Fruit fly (Drosophila melanogaster) whole organism, embryonic: Measurements from ENCODE around the gene wapl.

ENCODE experiments used
- CG10147 ChIP-seq: fragments of 200-800 bp; sonication (Bioruptor generic); optimal IDR thresholded peaks from 2 replicates; lab custom pipeline; 2019; ENCODE audit warnings: missing biosample characterization, mild to moderate bottlenecking, missing genetic modification characterization, moderate library complexity
- CG11456 ChIP-seq: fragments of 200-800 bp; sonication (Bioruptor generic); IDR thresholded peaks from 3 replicates; pipeline ENCODE4 v1.3.6; 2022; ENCODE audit warnings: missing biosample characterization, missing genetic modification characterization
- CG11695 ChIP-seq: fragments of 200-800 bp; sonication (Bioruptor generic); IDR thresholded peaks from 3 replicates; pipeline ENCODE4 v1.3.6; 2022; ENCODE audit warnings: missing biosample characterization, missing genetic modification characterization
- CG12104 ChIP-seq: fragments of 200-800 bp; sonication (Bioruptor generic); optimal IDR thresholded peaks from 3 replicates; lab custom pipeline; 2016; ENCODE audit warnings: missing biosample characterization, missing genetic modification characterization
- CG13296 ChIP-seq: fragments of 200-800 bp; sonication (Bioruptor generic); optimal IDR thresholded peaks from 3 replicates; lab custom pipeline; 2018; ENCODE audit warnings: missing biosample characterization, mild to moderate bottlenecking, missing genetic modification characterization
- CG15479 ChIP-seq: fragments of 200-800 bp; sonication (Bioruptor generic); optimal IDR thresholded peaks from 3 replicates; lab custom pipeline; 2019; ENCODE audit warnings: missing biosample characterization, mild to moderate bottlenecking, missing genetic modification characterization, moderate library complexity
- CG17385 ChIP-seq: fragments of 200-800 bp; sonication (Bioruptor generic); optimal IDR thresholded peaks from 3 replicates; lab custom pipeline; 2018; ENCODE audit warnings: missing biosample characterization, mild to moderate bottlenecking, missing genetic modification characterization
- CG1792 ChIP-seq: fragments of 200-800 bp; sonication (Bioruptor generic); optimal IDR thresholded peaks from 2 replicates; lab custom pipeline; 2016; ENCODE audit warnings: missing biosample characterization, missing genetic modification characterization
- CG18262 ChIP-seq: fragments of 200-800 bp; optimal IDR thresholded peaks from 3 replicates; lab custom pipeline; 2019; ENCODE audit warnings: missing biosample characterization, mild to moderate bottlenecking, missing genetic modification characterization, moderate library complexity
- CG30403 ChIP-seq: fragments of 200-800 bp; sonication (Bioruptor generic); optimal IDR thresholded peaks from 3 replicates; lab custom pipeline; 2016; ENCODE audit warnings: missing biosample characterization, missing genetic modification characterization
- CG43689 ChIP-seq: fragments of 200-800 bp; sonication (Bioruptor generic); IDR thresholded peaks from 2 replicates; pipeline ENCODE4 v1.3.6; 2022; ENCODE audit warnings: missing biosample characterization, missing genetic modification characterization
- CG4424 ChIP-seq: fragments of 200-800 bp; sonication (Bioruptor generic); optimal IDR thresholded peaks from 3 replicates; lab custom pipeline; 2016; ENCODE audit warnings: missing biosample characterization, missing genetic modification characterization
- CG4617 ChIP-seq: fragments of 200-800 bp; sonication (Bioruptor generic); optimal IDR thresholded peaks from 3 replicates; lab custom pipeline; 2016; ENCODE audit warnings: missing biosample characterization, missing genetic modification characterization, borderline replicate concordance
- CG7786 ChIP-seq: fragments of 200-800 bp; sonication (Bioruptor generic); optimal IDR thresholded peaks from 2 replicates; lab custom pipeline; 2016; ENCODE audit warnings: missing biosample characterization, missing genetic modification characterization
- Camta ChIP-seq: fragments of 200-800 bp; sonication (Bioruptor generic); optimal IDR thresholded peaks from 2 replicates; lab custom pipeline; 2016; ENCODE audit warnings: missing biosample characterization, missing genetic modification characterization
- D ChIP-seq, 2 experiments: fragments of 200-800 bp in 1 of 2; fragments of >200 bp in 1 of 2; sonication (Bioruptor generic) in 1 of 2; optimal IDR thresholded peaks; 2 replicates in 1 of 2; 3 replicates in 1 of 2; lab custom pipeline; 2017; ENCODE audit warnings: mild to moderate bottlenecking in 1 of 2, missing biosample characterization in 1 of 2, missing genetic modification characterization in 1 of 2, missing genetic modification reagents in 1 of 2
- HLHmδ ChIP-seq: fragments of 200-800 bp; sonication (Bioruptor generic); optimal IDR thresholded peaks from 2 replicates; lab custom pipeline; 2018; ENCODE audit warnings: missing biosample characterization, mild to moderate bottlenecking, missing genetic modification characterization, moderate library complexity
- Hsf ChIP-seq: fragments of 200-800 bp; sonication (Bioruptor generic); optimal IDR thresholded peaks from 3 replicates; lab custom pipeline; 2016; ENCODE audit warnings: missing biosample characterization, missing genetic modification characterization
- Kr ChIP-seq: fragments of 200-800 bp; sonication (Bioruptor generic); optimal IDR thresholded peaks from 2 replicates; lab custom pipeline; 2017; ENCODE audit warnings: missing biosample characterization, mild to moderate bottlenecking, missing genetic modification characterization
- Mrtf ChIP-seq: fragments of 200-800 bp; sonication (Bioruptor generic); IDR thresholded peaks from 3 replicates; pipeline ENCODE4 v1.3.6; 2022; ENCODE audit warnings: missing biosample characterization, missing genetic modification characterization
- NK7.1 ChIP-seq: fragments of 200-800 bp; sonication (Bioruptor generic); optimal IDR thresholded peaks from 3 replicates; lab custom pipeline; 2016; ENCODE audit warnings: missing biosample characterization, missing genetic modification characterization
- Optix ChIP-seq: fragments of 200-800 bp; sonication (Bioruptor generic); IDR thresholded peaks from 3 replicates; pipeline ENCODE4 v1.3.6; 2022; ENCODE audit warnings: missing biosample characterization, missing genetic modification characterization
- Poxn ChIP-seq: fragments of 200-800 bp; sonication (Bioruptor generic); IDR thresholded peaks from 2 replicates; pipeline ENCODE4 v1.3.6; 2022; ENCODE audit warnings: missing biosample characterization, missing genetic modification characterization
- Scr ChIP-seq: fragments of 200-800 bp; sonication (Bioruptor generic); IDR thresholded peaks from 2 replicates; pipeline ENCODE4 v1.3.6; 2022; ENCODE audit warnings: missing biosample characterization, missing genetic modification characterization; ENCODE audit not compliant: partially characterized antibody
- Tbp ChIP-seq: fragments of >200 bp; optimal IDR thresholded peaks from 2 replicates; lab custom pipeline; 2018; ENCODE audit warnings: missing biosample characterization, missing genetic modification characterization
- bab2 ChIP-seq: fragments of 200-800 bp; sonication (Bioruptor generic); optimal IDR thresholded peaks from 2 replicates; lab custom pipeline; 2016; ENCODE audit warnings: missing biosample characterization, missing genetic modification characterization
- cad ChIP-seq: fragments of >200 bp; optimal IDR thresholded peaks from 2 replicates; lab custom pipeline; 2017; ENCODE audit warnings: missing biosample characterization, missing genetic modification characterization
- cg ChIP-seq: fragments of 200-800 bp; sonication (Bioruptor generic); optimal IDR thresholded peaks from 3 replicates; lab custom pipeline; 2019; ENCODE audit warnings: missing biosample characterization, mild to moderate bottlenecking, missing genetic modification characterization, moderate library complexity
- chn ChIP-seq: fragments of 200-800 bp; sonication (Bioruptor generic); optimal IDR thresholded peaks from 2 replicates; lab custom pipeline; 2016; ENCODE audit warnings: missing biosample characterization, missing genetic modification characterization
- ci ChIP-seq: fragments of 200-800 bp; sonication (Bioruptor generic); IDR thresholded peaks from 3 replicates; pipeline ENCODE4 v1.3.6; 2022; ENCODE audit warnings: missing biosample characterization, missing genetic modification characterization
- corto ChIP-seq: fragments of 200-800 bp; sonication (Bioruptor generic); optimal IDR thresholded peaks from 2 replicates; lab custom pipeline; 2016; ENCODE audit warnings: missing biosample characterization, mild to moderate bottlenecking, missing genetic modification characterization, moderate library complexity
- dimm ChIP-seq: fragments of 200-800 bp; sonication (Bioruptor generic); IDR thresholded peaks from 2 replicates; pipeline ENCODE4 v1.3.6; 2022; ENCODE audit warnings: missing biosample characterization, missing genetic modification characterization
- dmrt99B ChIP-seq: fragments of 200-800 bp; sonication (Bioruptor generic); optimal IDR thresholded peaks from 2 replicates; lab custom pipeline; 2018; ENCODE audit warnings: missing biosample characterization, mild to moderate bottlenecking, missing genetic modification characterization, moderate library complexity
- eyg ChIP-seq: fragments of 200-800 bp; sonication (Bioruptor generic); optimal IDR thresholded peaks from 3 replicates; lab custom pipeline; 2016; ENCODE audit warnings: missing biosample characterization, missing genetic modification characterization
- ham ChIP-seq: fragments of 200-800 bp; sonication (Bioruptor generic); IDR thresholded peaks from 2 replicates; pipeline ENCODE4 v1.3.6; 2022; ENCODE audit warnings: missing biosample characterization, missing genetic modification characterization
- hbn ChIP-seq: fragments of 200-800 bp; sonication (Bioruptor generic); IDR thresholded peaks from 2 replicates; pipeline ENCODE4 v1.3.6; 2022; ENCODE audit warnings: missing biosample characterization, missing genetic modification characterization; ENCODE audit not compliant: partially characterized antibody
- kay ChIP-seq: fragments of 200-800 bp; sonication (Bioruptor generic); optimal IDR thresholded peaks from 2 replicates; lab custom pipeline; 2016; ENCODE audit warnings: missing biosample characterization, missing genetic modification characterization
- ken ChIP-seq: fragments of 200-800 bp; sonication (Bioruptor generic); IDR thresholded peaks from 3 replicates; pipeline ENCODE4 v1.3.6; 2022; ENCODE audit warnings: missing biosample characterization, missing genetic modification characterization
- maf-S ChIP-seq: fragments of 200-800 bp; sonication (Bioruptor generic); optimal IDR thresholded peaks from 2 replicates; lab custom pipeline; 2016; ENCODE audit warnings: missing biosample characterization, missing genetic modification characterization
- nau ChIP-seq: fragments of 200-800 bp; sonication (Bioruptor generic); optimal IDR thresholded peaks from 3 replicates; lab custom pipeline; 2017; ENCODE audit warnings: missing biosample characterization, mild to moderate bottlenecking, missing genetic modification characterization, missing genetic modification reagents
- pho ChIP-seq: fragments of 200-800 bp; sonication (Bioruptor generic); optimal IDR thresholded peaks from 2 replicates; lab custom pipeline; 2016; ENCODE audit warnings: missing biosample characterization, missing genetic modification characterization
- pzg ChIP-seq: fragments of 200-800 bp; sonication (Bioruptor generic); optimal IDR thresholded peaks from 3 replicates; lab custom pipeline; 2018; ENCODE audit warnings: missing biosample characterization, mild to moderate bottlenecking, missing genetic modification characterization, moderate library complexity
- sc ChIP-seq, 3 experiments: fragments of >200 bp in 2 of 3; fragments of 200-800 bp in 1 of 3; sonication (Bioruptor generic) in 1 of 3; optimal IDR thresholded peaks; 2 replicates in 2 of 3; 3 replicates in 1 of 3; lab custom pipeline; 2017; ENCODE audit warnings: mild to moderate bottlenecking in 1 of 3, missing biosample characterization in 1 of 3, missing genetic modification characterization in 1 of 3, missing genetic modification reagents in 1 of 3
- sens ChIP-seq: fragments of 200-800 bp; sonication (Bioruptor generic); peaks from one replicate; lab custom pipeline; 2016; ENCODE audit warnings: missing biosample characterization, missing genetic modification characterization
- sima ChIP-seq: fragments of 200-800 bp; sonication (Bioruptor generic); optimal IDR thresholded peaks from 2 replicates; lab custom pipeline; 2016; ENCODE audit warnings: missing biosample characterization, missing genetic modification characterization
- tin ChIP-seq: fragments of 200-800 bp; sonication (Bioruptor generic); optimal IDR thresholded peaks from 3 replicates; lab custom pipeline; 2016; ENCODE audit warnings: missing biosample characterization, missing genetic modification characterization
- trem ChIP-seq: fragments of 200-800 bp; optimal IDR thresholded peaks from 3 replicates; lab custom pipeline; 2019; ENCODE audit warnings: missing biosample characterization, mild to moderate bottlenecking, missing genetic modification characterization, moderate library complexity
- vnd ChIP-seq: fragments of 200-800 bp; sonication (Bioruptor generic); IDR thresholded peaks from 3 replicates; pipeline ENCODE4 v1.3.6; 2022; ENCODE audit warnings: missing biosample characterization, missing genetic modification characterization; ENCODE audit not compliant: partially characterized antibody
- zf30C ChIP-seq: fragments of 200-800 bp; sonication (Bioruptor generic); optimal IDR thresholded peaks from 3 replicates; lab custom pipeline; 2018; ENCODE audit warnings: missing biosample characterization, mild to moderate bottlenecking, missing genetic modification characterization

The wapl gene

DNA sequence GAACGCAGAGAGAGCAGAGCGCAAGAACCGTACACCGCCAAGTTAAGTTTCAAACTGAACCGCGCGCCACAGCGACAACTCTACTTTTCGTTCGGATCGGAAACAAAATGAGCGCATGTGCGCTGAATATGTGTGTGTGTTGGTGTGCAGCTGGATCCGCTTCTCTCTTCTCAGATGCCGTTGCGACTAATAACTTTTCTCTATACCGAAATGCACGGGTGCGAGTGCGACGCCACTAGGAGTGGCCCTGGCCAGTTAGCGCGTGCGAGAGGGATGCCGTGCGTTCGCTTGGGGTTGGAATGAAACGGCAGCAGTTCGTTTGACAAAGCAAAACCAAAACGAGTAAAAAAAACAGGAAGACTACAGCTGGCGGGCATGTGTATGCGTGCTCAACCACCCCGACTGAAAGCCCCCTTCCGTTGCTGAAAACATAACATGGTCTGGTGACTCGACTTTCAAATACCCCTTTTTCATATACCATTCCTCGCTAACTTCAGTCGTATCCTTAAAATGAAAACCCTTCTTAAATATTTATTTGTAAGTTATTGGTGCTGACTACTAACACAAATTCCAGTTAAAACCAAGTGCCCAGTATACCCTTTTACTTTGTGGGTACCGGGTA lies 21.8 kb downstream of the wapl start (continued):
- peak; percentile 100 for TF ChIP-seq maf-S (GFP tag; lab: Kevin White, UChicago)
- peak; percentile 100 for TF ChIP-seq ci
- TF ChIP-seq Optix (GFP tag; lab: Robert Waterston, UW): peak; percentile 100
- peak; percentile 100 for TF ChIP-seq bab2
- TF ChIP-seq hbn (GFP tag; lab: Robert Waterston, UW): no peak
- peak; percentile 100 for TF ChIP-seq CG4424 (GFP tag; lab: Kevin White, UChicago)
- peak; percentile 99 for TF ChIP-seq Kr (GFP tag; lab: Kevin White, UChicago)
- TF ChIP-seq vnd: no peak
- no peak for TF ChIP-seq Tbp (GFP tag; lab: Kevin White, UChicago)
- peak; percentile 100 for TF ChIP-seq ham
- TF ChIP-seq Poxn (GFP tag; lab: Robert Waterston, UW): peak; percentile 99
- TF ChIP-seq D (optimal IDR thresholded peaks at IDR 0.05; lab: Kevin White, UChicago): no peak
- TF ChIP-seq D (GFP tag; optimal IDR thresholded peaks at IDR 0.05; lab: Kevin White, UChicago): peak; percentile 100
- peak; percentile 100 for TF ChIP-seq kay (GFP tag; lab: Kevin White, UChicago)
- TF ChIP-seq tin: peak; percentile 100
- peak; percentile 100 for TF ChIP-seq sens (GFP tag; lab: Kevin White, UChicago)
- TF ChIP-seq Camta (GFP tag; lab: Kevin White, UChicago): peak; percentile 100
- TF ChIP-seq HLHmδ (GFP tag; lab: Kevin White, UChicago): peak; percentile 21
- TF ChIP-seq CG17385: peak; percentile 100
- TF ChIP-seq corto (GFP tag; lab: Kevin White, UChicago): peak; percentile 99
- TF ChIP-seq pho: peak; percentile 100
- peak; percentile 100 for TF ChIP-seq CG30403 (GFP tag; lab: Kevin White, UChicago)
- peak; percentile 18 for TF ChIP-seq zf30C (GFP tag; lab: Kevin White, UChicago)
- peak; percentile 100 for TF ChIP-seq dmrt99B
- peak; percentile 79 for TF ChIP-seq CG15479 (GFP tag; lab: Kevin White, UChicago)
- peak; percentile 100 for TF ChIP-seq CG4617 (GFP tag; lab: Kevin White, UChicago)
- no peak for TF ChIP-seq cad
- TF ChIP-seq pzg (GFP tag; lab: Kevin White, UChicago): peak; percentile 60
- peak; percentile 100 for TF ChIP-seq Mrtf (GFP tag; lab: Robert Waterston, UW)
- peak; percentile 100 for TF ChIP-seq NK7.1
- peak; percentile 100 for TF ChIP-seq CG18262 (tag; lab: Kevin White, UChicago)
- peak; percentile 100 for TF ChIP-seq CG11695 (GFP tag; lab: Robert Waterston, UW)
- peak; percentile 99 for TF ChIP-seq nau (GFP tag; lab: Kevin White, UChicago)
- TF ChIP-seq ken (GFP tag; lab: Robert Waterston, UW): peak; percentile 100
- peak; percentile 100 for TF ChIP-seq CG11456 (GFP tag; lab: Robert Waterston, UW)
- no peak for TF ChIP-seq Scr (GFP tag; lab: Robert Waterston, UW)
- TF ChIP-seq CG13296 (GFP tag; lab: Kevin White, UChicago): peak; percentile 100
- peak; percentile 98 for TF ChIP-seq trem (tag; lab: Kevin White, UChicago)
- TF ChIP-seq CG43689 (GFP tag; lab: Robert Waterston, UW): peak; percentile 100
- no peak for TF ChIP-seq sc (optimal IDR thresholded peaks at IDR 0.05; lab: Kevin White, UChicago)
- TF ChIP-seq sc (GFP tag; optimal IDR thresholded peaks at IDR 0.05; lab: Kevin White, UChicago): peak; percentile 100
- TF ChIP-seq CG10147 (GFP tag; lab: Kevin White, UChicago): peak; percentile 100
- peak; percentile 100 for TF ChIP-seq eyg (GFP tag; lab: Kevin White, UChicago)
- peak; percentile 100 for TF ChIP-seq CG1792 (GFP tag; lab: Kevin White, UChicago)
- peak; percentile 99 for TF ChIP-seq sima
- peak; percentile 100 for TF ChIP-seq CG7786 (GFP tag; lab: Kevin White, UChicago)
- peak; percentile 100 for TF ChIP-seq chn (GFP tag; lab: Kevin White, UChicago)
- TF ChIP-seq cg (GFP tag; lab: Kevin White, UChicago): peak; percentile 93
- TF ChIP-seq Hsf (GFP tag; lab: Kevin White, UChicago): peak; percentile 100
- TF ChIP-seq dimm (GFP tag; lab: Robert Waterston, UW): peak; percentile 100
- TF ChIP-seq CG12104 (GFP tag; lab: Kevin White, UChicago): peak; percentile 100
